Worm (Caenorhabditis elegans): ENCODE data around the gene gtbp-1.

The gtbp-1 gene

ce11 chrIV:10176252-10176730 lies 47.5 kb upstream of the gtbp-1 start, which contains the start of gene rack-1 (continued):
- TF ChIP-seq nhr-90 (tag; optimal IDR thresholded peaks at IDR 0.05; ENCODE audit: poor library complexity) = peak; percentile 31
- TF ChIP-seq nhr-71 (tag; optimal IDR thresholded peaks at IDR 0.05) = peak; percentile 74
- peak; percentile 7; the same call in 1 of the 2 replicates for TF ChIP-seq isw-1 (GFP tag; IDR thresholded peaks at IDR 0.05)
- no peak for TF ChIP-seq aha-1 (tag; optimal IDR thresholded peaks at IDR 0.05)
- no peak for TF ChIP-seq grh-1 (GFP tag; IDR thresholded peaks at IDR 0.05)
- no peak for TF ChIP-seq aly-2 (tag; optimal IDR thresholded peaks at IDR 0.05)
- TF ChIP-seq swsn-7 (tag; optimal IDR thresholded peaks at IDR 0.05) = peak; percentile 50
- TF ChIP-seq elt-3 (tag; optimal IDR thresholded peaks at IDR 0.05) = peak in 1 of 6 experiments; percentile 51
- TF ChIP-seq lin-14 (GFP tag; optimal IDR thresholded peaks at IDR 0.05) = peak; percentile 71
- TF ChIP-seq snu-23 (GFP tag; optimal IDR thresholded peaks at IDR 0.05) = peak; percentile 68
- peak; percentile 17 for TF ChIP-seq irx-1 (tag; optimal IDR thresholded peaks at IDR 0.05)
- peak; percentile 31 for TF ChIP-seq lin-15B (tag; optimal IDR thresholded peaks at IDR 0.05)
- peak; percentile 26 for TF ChIP-seq skn-1 (tag; optimal IDR thresholded peaks at IDR 0.05)
- no peak for TF ChIP-seq unc-30 (tag; optimal IDR thresholded peaks at IDR 0.05)
- TF ChIP-seq F16B12.6 (tag; optimal IDR thresholded peaks at IDR 0.05) = peak; percentile 39
- TF ChIP-seq snpc-4 (tag; optimal IDR thresholded peaks at IDR 0.05) = peak; percentile 15
- TF ChIP-seq nhr-11 (tag; optimal IDR thresholded peaks at IDR 0.05) = no peak
- TF ChIP-seq dpl-1 (GFP tag; optimal IDR thresholded peaks at IDR 0.05) = peak; percentile 48 to 71 (median 52)
- peak in 2 of 3 experiments; percentile 32 to 75 for TF ChIP-seq ceh-82 (tag; optimal IDR thresholded peaks at IDR 0.05)
- peak; percentile 21 for TF ChIP-seq nhr-77 (tag; optimal IDR thresholded peaks at IDR 0.05)
- peak; percentile 58 for TF ChIP-seq unc-130 (tag; optimal IDR thresholded peaks at IDR 0.05)
- TF ChIP-seq unc-62 (GFP tag; optimal IDR thresholded peaks at IDR 0.05) = no peak
- no peak for TF ChIP-seq fos-1 (tag; optimal IDR thresholded peaks at IDR 0.05)
- TF ChIP-seq C16A3.4 (tag; optimal IDR thresholded peaks at IDR 0.05) = peak; percentile 60
- peak; percentile 59 for TF ChIP-seq nhr-47 (tag; optimal IDR thresholded peaks at IDR 0.05)
- peak; percentile 46 for TF ChIP-seq rnt-1 (tag; optimal IDR thresholded peaks at IDR 0.05)
- peak; percentile 67 to 84 for TF ChIP-seq lsy-2 (tag; optimal IDR thresholded peaks at IDR 0.05)
- TF ChIP-seq nhr-85 (tag) = peak; percentile 76
- TF ChIP-seq nhr-237 (tag; optimal IDR thresholded peaks at IDR 0.05) = no peak
- no peak for TF ChIP-seq lin-39 (tag; optimal IDR thresholded peaks at IDR 0.05)

ce11 chrIV:10174932-10175732 lies 46.4 kb upstream of the gtbp-1 start:
- TF ChIP-seq elt-3 (tag; optimal IDR thresholded peaks at IDR 0.05) (peak in 2 of 6 experiments; percentile 0 to 8), mep-1 (tag; optimal IDR thresholded peaks at IDR 0.05) (peak; percentile 14), ceh-82 (tag; optimal IDR thresholded peaks at IDR 0.05) (no peak), aha-1 (tag; optimal IDR thresholded peaks at IDR 0.05) (no peak), ets-5 (GFP tag; IDR thresholded peaks at IDR 0.05) (no peak), nhr-20 (tag; optimal IDR thresholded peaks at IDR 0.05) (peak; percentile 19), C16A3.4 (tag; optimal IDR thresholded peaks at IDR 0.05) (no peak), rnt-1 (tag; optimal IDR thresholded peaks at IDR 0.05) (no peak), blmp-1 (tag; optimal IDR thresholded peaks at IDR 0.05) (peak; percentile 74), unc-98 (GFP tag; IDR thresholded peaks at IDR 0.05) (no peak), alr-1 (tag; optimal IDR thresholded peaks at IDR 0.05; ENCODE audit: borderline replicate concordance) (no peak), unc-30 (tag; optimal IDR thresholded peaks at IDR 0.05) (no peak), elt-2 (tag; optimal IDR thresholded peaks at IDR 0.05) (peak; percentile 45), egl-13 (tag; optimal IDR thresholded peaks at IDR 0.05) (no peak), sup-37 (GFP tag; optimal IDR thresholded peaks at IDR 0.05) (no peak), hlh-4 (tag; optimal IDR thresholded peaks at IDR 0.05) (no peak), lin-14 (GFP tag; optimal IDR thresholded peaks at IDR 0.05) (peak; percentile 73), lin-39 (tag; optimal IDR thresholded peaks at IDR 0.05) (no peak), lir-3 (tag; optimal IDR thresholded peaks at IDR 0.05; ENCODE audit: poor library complexity) (no peak), nhr-90 (tag; optimal IDR thresholded peaks at IDR 0.05; ENCODE audit: poor library complexity) (peak; percentile 33), lin-15B (tag; optimal IDR thresholded peaks at IDR 0.05) (no peak), efl-1 (optimal IDR thresholded peaks at IDR 0.05) (no peak), efl-1 (GFP tag; optimal IDR thresholded peaks at IDR 0.05 in 1 of 2) (peak in 1 of 2 experiments; percentile 62), isw-1 (GFP tag; IDR thresholded peaks at IDR 0.05) (no peak), sox-4 (tag; optimal IDR thresholded peaks at IDR 0.05) (no peak), F16B12.6 (tag; optimal IDR thresholded peaks at IDR 0.05) (no peak), fkh-8 (tag; optimal IDR thresholded peaks at IDR 0.05) (no peak), nhr-76 (tag; optimal IDR thresholded peaks at IDR 0.05) (no peak), C34B4.2 (tag; optimal IDR thresholded peaks at IDR 0.05) (no peak), snu-23 (GFP tag; optimal IDR thresholded peaks at IDR 0.05) (peak; percentile 25), pqm-1 (tag; optimal IDR thresholded peaks at IDR 0.05) (no peak), skn-1 (tag; optimal IDR thresholded peaks at IDR 0.05) (no peak), nhr-11 (tag; optimal IDR thresholded peaks at IDR 0.05) (no peak)

All from whole organism, L1 larva.